Fruit fly (Drosophila melanogaster) whole organism, prepupa: ENCODE results near the gene Agpat3.
A peak's percentile ranks its signal among the peaks of the same experiment; 100 is the strongest.

Experiments used
- Blimp-1 ChIP-seq: fragments of 200-800 bp; sonication (Bioruptor generic); optimal IDR thresholded peaks from 3 replicates; lab custom pipeline; 2017; ENCODE audit warnings: missing biosample characterization, missing genetic modification characterization, mild to moderate bottlenecking, moderate library complexity, missing genetic modification reagents
- CG10631 ChIP-seq: fragments of 200-800 bp; sonication (Bioruptor generic); optimal IDR thresholded peaks from 2 replicates; lab custom pipeline; 2016; ENCODE audit warnings: missing biosample characterization, missing genetic modification characterization
- CG16779 ChIP-seq: fragments of 200-800 bp; sonication (Bioruptor generic); optimal IDR thresholded peaks from 3 replicates; lab custom pipeline; 2017; ENCODE audit warnings: missing biosample characterization, mild to moderate bottlenecking, missing genetic modification characterization
- CG4318 ChIP-seq: fragments of 200-800 bp; sonication (Bioruptor generic); optimal IDR thresholded peaks from 3 replicates; lab custom pipeline; 2017; ENCODE audit warnings: missing biosample characterization, mild to moderate bottlenecking, missing genetic modification characterization
- Eip93F ChIP-seq: fragments of 200-800 bp; sonication (Bioruptor generic); optimal IDR thresholded peaks from 2 replicates; lab custom pipeline; 2016; ENCODE audit warnings: missing biosample characterization, mild to moderate bottlenecking, missing genetic modification characterization
- Hr39 ChIP-seq: fragments of 200-800 bp; sonication (Bioruptor generic); optimal IDR thresholded peaks from 2 replicates; lab custom pipeline; 2016; ENCODE audit warnings: missing biosample characterization, missing genetic modification characterization
- fkh ChIP-seq: fragments of 200-800 bp; sonication (Bioruptor generic); optimal IDR thresholded peaks from 3 replicates; lab custom pipeline; 2017; ENCODE audit warnings: missing biosample characterization, mild to moderate bottlenecking, missing genetic modification characterization, moderate library complexity

DNA sequence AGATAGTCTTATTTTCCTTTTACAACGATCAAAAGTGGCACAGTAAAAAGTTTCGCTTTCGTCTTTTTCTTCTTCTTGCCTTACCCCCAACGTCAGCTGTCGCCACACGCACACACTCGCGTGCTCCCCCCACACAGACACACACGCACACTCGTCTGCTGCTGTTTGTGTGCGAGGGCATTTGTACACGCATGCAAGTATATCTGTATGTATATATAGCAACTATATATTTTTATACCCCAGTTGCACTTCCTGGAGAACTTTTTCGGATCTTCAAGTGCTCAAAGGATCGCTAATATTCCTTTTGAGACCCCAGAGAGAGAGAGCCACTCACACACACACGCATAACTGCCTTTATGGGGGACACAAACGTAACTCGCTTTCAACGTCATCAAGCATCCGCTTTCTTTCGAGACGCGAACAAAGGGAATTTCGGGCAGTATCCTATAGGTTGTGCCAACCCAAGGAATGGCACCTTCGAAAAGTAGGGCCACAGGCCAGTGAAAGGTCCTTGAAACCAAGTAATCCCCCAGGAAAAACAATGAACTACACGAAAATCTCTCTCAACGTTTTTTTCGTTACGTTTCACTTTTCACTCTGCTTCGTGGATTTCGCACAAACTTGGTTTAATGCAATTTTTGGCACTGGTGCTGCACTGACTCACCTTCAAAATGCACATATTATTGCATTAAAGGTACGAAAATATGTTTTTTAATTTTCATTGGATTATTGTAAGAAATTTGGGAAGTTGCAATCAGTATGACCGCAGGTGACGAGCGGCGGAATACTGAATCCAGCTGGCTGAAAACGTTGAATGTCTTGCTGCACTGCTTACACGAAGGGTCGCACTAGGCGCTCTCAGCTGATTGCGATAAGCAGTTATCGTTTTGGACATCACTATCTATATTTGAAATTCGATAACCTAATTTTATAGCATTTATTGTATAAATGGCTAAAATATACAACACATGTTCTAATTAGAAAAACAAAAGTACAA, 7.7 kb downstream of the Agpat3 start, which contains the start of gene roq:
- TF ChIP-seq CG4318, result no peak
- TF ChIP-seq fkh (GFP tag; lab: Kevin White, UChicago), result no peak
- peak; percentile 51 for TF ChIP-seq Eip93F (GFP tag; lab: Kevin White, UChicago)
- TF ChIP-seq CG16779 (tag; lab: Kevin White, UChicago), result no peak
- peak; percentile 89 for TF ChIP-seq Blimp-1
- no peak for TF ChIP-seq CG10631
- TF ChIP-seq Hr39, result no peak
